Fruit fly (Drosophila melanogaster) whole organism: Measurements from ENCODE around the gene Gcat.

ENCODE experiments used
- CG8478 ChIP-seq: fragments of >200 bp; optimal IDR thresholded peaks from 2 replicates; lab custom pipeline; 2018; ENCODE audit warnings: inconsistent platforms
- Dll ChIP-seq: fragments of >200 bp; optimal IDR thresholded peaks from 2 replicates; lab custom pipeline; 2017
- EcR ChIP-seq, 2 experiments: fragments of >200 bp; optimal IDR thresholded peaks; 2 replicates each; lab custom pipeline; 2017; ENCODE audit warnings: missing biosample characterization in 2 of 2, missing genetic modification characterization in 2 of 2, missing genetic modification reagents in 2 of 2
- pan ChIP-seq: fragments of >200 bp; optimal IDR thresholded peaks from 2 replicates; lab custom pipeline; 2017
- psq ChIP-seq: fragments of >200 bp; optimal IDR thresholded peaks from 2 replicates; lab custom pipeline; 2017
- usp ChIP-seq: fragments of >200 bp; optimal IDR thresholded peaks from 2 replicates; lab custom pipeline; 2017; ENCODE audit warnings: missing biosample characterization, missing genetic modification characterization, mixed read lengths

- TF ChIP-seq Dll (lab: Kevin White, UChicago) (no peak), CG8478 (lab: Kevin White, UChicago) (no peak), pan (lab: Kevin White, UChicago) (no peak), EcR (GFP tag; optimal IDR thresholded peaks at IDR 0.05; lab: Kevin White, UChicago) (no peak), psq (lab: Kevin White, UChicago) (no peak), usp (GFP tag; lab: Kevin White, UChicago) (no peak)
Measured at dm6 chr3L:11836575-11837077, 36.0 kb upstream of the Gcat start, which contains the start of gene CG43064.
